Worm (Caenorhabditis elegans) whole organism, L1 larva: ENCODE results near the gene gcy-33.
A peak's percentile ranks its signal among the peaks of the same experiment; 100 is the strongest.
"Not testable (repeated sequence)": the region's sequence is repeated elsewhere in the genome, so short reads cannot be mapped to it uniquely, and the experiment has no call there.

Experiments used
- C04F5.9 ChIP-seq: sonication (generic microtip); optimal IDR thresholded peaks from 2 replicates; lab custom pipeline; 2016; ENCODE audit warnings: missing genetic modification characterization, missing compliant biosample characterization
- C34B4.2 ChIP-seq: sonication (generic microtip); optimal IDR thresholded peaks from 2 replicates; lab custom pipeline; 2017; ENCODE audit warnings: mild to moderate bottlenecking, missing genetic modification characterization, missing compliant biosample characterization
- alr-1 ChIP-seq: fragments of 200-800 bp; sonication (Bioruptor generic); optimal IDR thresholded peaks from 2 replicates; lab custom pipeline; 2018; ENCODE audit warnings: borderline replicate concordance, mild to moderate bottlenecking, missing genetic modification characterization, missing compliant biosample characterization
- blmp-1 ChIP-seq: fragments of 150-350 bp; optimal IDR thresholded peaks from 2 replicates; lab custom pipeline; 2014; ENCODE audit warnings: missing biosample characterization, missing genetic modification characterization
- ceh-8 ChIP-seq: fragments of 200-800 bp; sonication (Bioruptor generic); optimal IDR thresholded peaks from 2 replicates; lab custom pipeline; 2018; ENCODE audit warnings: mild to moderate bottlenecking, missing genetic modification characterization, moderate library complexity, missing compliant biosample characterization
- ceh-82 ChIP-seq, 3 experiments: fragments of 150-350 bp in 1 of 3; sonication (generic microtip) in 2 of 3; optimal IDR thresholded peaks; 2 replicates each; lab custom pipeline; 2014 to 2017; ENCODE audit warnings: missing biosample characterization in 3 of 3, missing genetic modification characterization in 3 of 3
- dsc-1 ChIP-seq: sonication (generic microtip); optimal IDR thresholded peaks from 2 replicates; lab custom pipeline; 2016; ENCODE audit warnings: mild to moderate bottlenecking, missing genetic modification characterization, missing compliant biosample characterization
- efl-1 ChIP-seq, 4 experiments: fragments of 150-350 bp; optimal IDR thresholded peaks in 3 of 4; peaks in 1 of 4; 1 replicate in 1 of 4; 2 replicates in 3 of 4; lab custom pipeline; 2014; ENCODE audit warnings: missing biosample characterization in 2 of 4, missing genetic modification characterization in 2 of 4, missing genetic modification reagents in 2 of 4
- elt-2 ChIP-seq: sonication (generic microtip); optimal IDR thresholded peaks from 2 replicates; lab custom pipeline; 2016; ENCODE audit warnings: missing genetic modification characterization, mild to moderate bottlenecking, inconsistent platforms, missing compliant biosample characterization, missing genetic modification reagents
- elt-3 ChIP-seq, 6 experiments: fragments of 150-350 bp in 1 of 6; sonication (generic microtip); optimal IDR thresholded peaks; 2 replicates each; lab custom pipeline; 2017 to 2018; ENCODE audit warnings: missing biosample characterization in 6 of 6, missing genetic modification characterization in 6 of 6, inconsistent platforms in 1 of 6
- fkh-10 ChIP-seq: sonication (generic microtip); optimal IDR thresholded peaks from 2 replicates; lab custom pipeline; 2017; ENCODE audit warnings: missing biosample characterization, missing genetic modification reagents, missing genetic modification characterization
- fkh-4 ChIP-seq: sonication (generic microtip); optimal IDR thresholded peaks from 2 replicates; lab custom pipeline; 2016; ENCODE audit warnings: missing compliant biosample characterization, missing genetic modification characterization, borderline replicate concordance
- fkh-8 ChIP-seq: sonication (generic microtip); optimal IDR thresholded peaks from 2 replicates; lab custom pipeline; 2016; ENCODE audit warnings: mild to moderate bottlenecking, missing genetic modification characterization, missing compliant biosample characterization
- grh-1 ChIP-seq: fragments of 200-800 bp; sonication (Bioruptor generic); IDR thresholded peaks from 2 replicates; pipeline ENCODE4 v1.3.6; 2022; ENCODE audit warnings: missing genetic modification reagents, missing genetic modification characterization, missing compliant biosample characterization
- hlh-17 ChIP-seq: fragments of 200-800 bp; sonication (Bioruptor generic); optimal IDR thresholded peaks from 2 replicates; lab custom pipeline; 2018; ENCODE audit warnings: missing genetic modification characterization, mild to moderate bottlenecking, missing compliant biosample characterization, moderate library complexity, borderline replicate concordance
- hlh-4 ChIP-seq: sonication (generic microtip); optimal IDR thresholded peaks from 2 replicates; lab custom pipeline; 2016; ENCODE audit warnings: mild to moderate bottlenecking, missing genetic modification characterization, missing compliant biosample characterization
- irx-1 ChIP-seq: sonication (generic microtip); optimal IDR thresholded peaks from 2 replicates; lab custom pipeline; 2016; ENCODE audit warnings: missing genetic modification characterization, missing compliant biosample characterization
- lin-14 ChIP-seq: fragments of 200-800 bp; sonication (Bioruptor generic); optimal IDR thresholded peaks from 2 replicates; lab custom pipeline; 2018; ENCODE audit warnings: mild to moderate bottlenecking, missing genetic modification characterization, moderate library complexity, missing compliant biosample characterization
- lin-15B ChIP-seq: fragments of 150-350 bp; sonication (generic microtip); optimal IDR thresholded peaks from 3 replicates; lab custom pipeline; 2014; ENCODE audit warnings: missing biosample characterization, missing genetic modification characterization
- lin-35 ChIP-seq, 2 experiments: fragments of 150-350 bp; optimal IDR thresholded peaks; 2 replicates each; lab custom pipeline; 2014; ENCODE audit warnings: missing biosample characterization in 2 of 2, missing genetic modification characterization in 2 of 2, missing genetic modification reagents in 2 of 2
- lsy-2 ChIP-seq, 2 experiments: fragments of 150-350 bp; optimal IDR thresholded peaks; 2 replicates each; lab custom pipeline; 2014; ENCODE audit warnings: missing biosample characterization in 2 of 2, missing genetic modification characterization in 2 of 2
- mab-9 ChIP-seq: fragments of 200-800 bp; sonication (Bioruptor generic); IDR thresholded peaks from 2 replicates; pipeline ENCODE4 v1.3.6; 2022; ENCODE audit warnings: missing genetic modification reagents, missing genetic modification characterization, missing compliant biosample characterization
- nhr-20 ChIP-seq: sonication (generic microtip); optimal IDR thresholded peaks from 2 replicates; lab custom pipeline; 2016; ENCODE audit warnings: mild to moderate bottlenecking, missing genetic modification characterization, missing compliant biosample characterization
- nhr-47 ChIP-seq: sonication (generic microtip); optimal IDR thresholded peaks from 2 replicates; lab custom pipeline; 2016; ENCODE audit warnings: mild to moderate bottlenecking, missing genetic modification characterization, moderate library complexity, missing compliant biosample characterization
- nhr-77 ChIP-seq: fragments of 150-350 bp; optimal IDR thresholded peaks from 2 replicates; lab custom pipeline; 2014; ENCODE audit warnings: missing biosample characterization, missing genetic modification characterization
- nhr-84 ChIP-seq: sonication (generic microtip); optimal IDR thresholded peaks from 2 replicates; lab custom pipeline; 2017; ENCODE audit warnings: missing biosample characterization, missing genetic modification characterization
- nhr-85 ChIP-seq: sonication (generic microtip); peaks from one replicate; lab custom pipeline; 2016; ENCODE audit warnings: missing genetic modification characterization, inconsistent platforms, missing compliant biosample characterization
- pax-3 ChIP-seq: fragments of 200-800 bp; sonication (Bioruptor generic); optimal IDR thresholded peaks from 2 replicates; lab custom pipeline; 2018; ENCODE audit warnings: mild to moderate bottlenecking, missing genetic modification characterization, moderate library complexity, missing compliant biosample characterization
- pqm-1 ChIP-seq: sonication (generic microtip); optimal IDR thresholded peaks from 3 replicates; lab custom pipeline; 2017; ENCODE audit warnings: missing biosample characterization, missing genetic modification characterization
- rnt-1 ChIP-seq: sonication (generic microtip); optimal IDR thresholded peaks from 2 replicates; lab custom pipeline; 2016; ENCODE audit warnings: mild to moderate bottlenecking, missing genetic modification characterization, moderate library complexity, missing compliant biosample characterization
- skn-1 ChIP-seq: fragments of 150-350 bp; optimal IDR thresholded peaks from 2 replicates; lab custom pipeline; 2014; ENCODE audit warnings: missing biosample characterization, missing genetic modification characterization
- snpc-4 ChIP-seq: fragments of 150-350 bp; optimal IDR thresholded peaks from 2 replicates; lab custom pipeline; 2014; ENCODE audit warnings: missing biosample characterization, missing genetic modification characterization
- snu-23 ChIP-seq: sonication (generic microtip); optimal IDR thresholded peaks from 2 replicates; lab custom pipeline; 2016; ENCODE audit warnings: missing genetic modification characterization, missing compliant biosample characterization
- sptf-1 ChIP-seq: fragments of 150-350 bp; optimal IDR thresholded peaks from 2 replicates; lab custom pipeline; 2014; ENCODE audit warnings: missing biosample characterization, missing genetic modification characterization
- sup-37 ChIP-seq: fragments of 200-800 bp; sonication (Bioruptor generic); optimal IDR thresholded peaks from 2 replicates; lab custom pipeline; 2018; ENCODE audit warnings: mild to moderate bottlenecking, missing genetic modification characterization, missing compliant biosample characterization
- tbx-2 ChIP-seq: sonication (generic microtip); optimal IDR thresholded peaks from 2 replicates; lab custom pipeline; 2016; ENCODE audit warnings: missing genetic modification characterization, missing compliant biosample characterization
- unc-30 ChIP-seq: sonication (generic microtip); optimal IDR thresholded peaks from 2 replicates; lab custom pipeline; 2017; ENCODE audit warnings: missing biosample characterization, missing genetic modification characterization
- unc-62 ChIP-seq: fragments of 150-350 bp; optimal IDR thresholded peaks from 2 replicates; lab custom pipeline; 2014; ENCODE audit warnings: missing biosample characterization, missing genetic modification reagents, missing genetic modification characterization
- unc-86 ChIP-seq: sonication (generic microtip); optimal IDR thresholded peaks from 2 replicates; lab custom pipeline; 2016; ENCODE audit warnings: missing genetic modification characterization, missing compliant biosample characterization
- unc-98 ChIP-seq: fragments of 200-800 bp; sonication (Bioruptor generic); IDR thresholded peaks from 2 replicates; pipeline ENCODE4 v1.3.6; 2022; ENCODE audit warnings: missing genetic modification characterization, missing compliant biosample characterization
- vab-15 ChIP-seq: sonication (generic microtip); optimal IDR thresholded peaks from 2 replicates; lab custom pipeline; 2017; ENCODE audit warnings: missing genotype, mild to moderate bottlenecking, missing genetic modification characterization, missing compliant biosample characterization
- zip-4 ChIP-seq: fragments of 200-800 bp; sonication (Bioruptor generic); optimal IDR thresholded peaks from 2 replicates; lab custom pipeline; 2018; ENCODE audit warnings: mild to moderate bottlenecking, missing genetic modification characterization, moderate library complexity, missing compliant biosample characterization
- ztf-11 ChIP-seq, 2 experiments: sonication (generic microtip); optimal IDR thresholded peaks; 2 replicates each; lab custom pipeline; 2016 to 2017; ENCODE audit warnings: missing genetic modification characterization in 2 of 2, missing biosample characterization in 1 of 2, missing compliant biosample characterization in 1 of 2
- ztf-4 ChIP-seq: fragments of 150-350 bp; optimal IDR thresholded peaks from 2 replicates; lab custom pipeline; 2014; ENCODE audit warnings: missing biosample characterization, missing genetic modification characterization

gcy-33 gene

DNA sequence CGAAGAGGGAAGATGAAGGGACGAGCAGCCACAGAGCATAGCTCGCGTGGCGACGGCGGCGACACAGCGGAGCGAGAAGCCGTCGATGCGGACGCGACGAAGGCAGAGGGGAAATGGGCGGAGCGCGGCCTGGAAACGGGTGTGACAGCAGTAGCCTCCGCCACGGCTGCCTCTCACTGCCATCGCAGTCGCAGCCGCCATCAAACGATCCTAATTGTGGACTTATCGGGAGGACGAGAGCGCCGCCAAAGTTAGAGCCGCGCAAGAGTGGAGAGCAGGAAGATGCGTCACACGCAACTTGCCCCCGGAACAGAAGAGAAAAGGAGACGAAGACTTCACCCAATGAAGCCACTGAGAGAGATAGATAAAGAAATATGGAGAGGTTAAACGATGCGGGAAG lies 22.7 kb upstream of the gcy-33 start (continued):
- no peak for TF ChIP-seq lin-15B (tag; lab: Kevin White, UChicago)
- TF ChIP-seq fkh-8 (tag; lab: Kevin White, UChicago) = peak; percentile 70
- TF ChIP-seq lin-14 (GFP tag; lab: Kevin White, UChicago) = peak; percentile 88
- peak in 1 of 2 experiments; percentile 3 for TF ChIP-seq lsy-2 (tag; optimal IDR thresholded peaks at IDR 0.05; lab: Kevin White, UChicago)
- no peak for TF ChIP-seq hlh-17
- TF ChIP-seq mab-9 (GFP tag; lab: Robert Waterston, UW) = no peak
- TF ChIP-seq unc-86 (tag; lab: Kevin White, UChicago) = peak; percentile 67
- TF ChIP-seq irx-1 (tag; lab: Kevin White, UChicago) = peak; percentile 26
- TF ChIP-seq nhr-84 (tag; lab: Kevin White, UChicago) = no peak
- no peak for TF ChIP-seq fkh-4
- peak; percentile 71 for TF ChIP-seq fkh-10 (GFP tag; lab: Kevin White, UChicago)
- TF ChIP-seq blmp-1 (tag; lab: Kevin White, UChicago) = no peak
- TF ChIP-seq tbx-2 = peak; percentile 53

DNA sequence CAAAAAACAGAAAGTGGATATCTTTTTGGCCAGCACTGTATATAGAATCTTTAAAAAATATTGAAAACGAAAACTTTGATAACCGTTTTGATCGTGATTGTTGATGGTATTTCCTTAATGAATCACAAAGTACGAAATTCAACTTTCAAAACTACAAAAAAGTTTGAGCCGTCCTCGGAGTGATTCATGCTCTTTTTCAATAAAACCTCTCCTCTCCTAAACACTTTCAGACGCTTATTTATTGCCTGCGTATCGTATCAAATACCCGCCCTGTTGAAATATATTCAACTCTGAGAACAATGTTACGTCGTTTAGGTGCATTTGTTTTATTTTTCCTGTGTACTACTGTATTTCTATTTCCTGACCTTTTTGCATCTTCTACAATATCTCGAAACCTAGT lies 19.3 kb upstream of the gcy-33 start:
- no peak for TF ChIP-seq alr-1
- TF ChIP-seq, all 84 proteins: peak for 0

DNA sequence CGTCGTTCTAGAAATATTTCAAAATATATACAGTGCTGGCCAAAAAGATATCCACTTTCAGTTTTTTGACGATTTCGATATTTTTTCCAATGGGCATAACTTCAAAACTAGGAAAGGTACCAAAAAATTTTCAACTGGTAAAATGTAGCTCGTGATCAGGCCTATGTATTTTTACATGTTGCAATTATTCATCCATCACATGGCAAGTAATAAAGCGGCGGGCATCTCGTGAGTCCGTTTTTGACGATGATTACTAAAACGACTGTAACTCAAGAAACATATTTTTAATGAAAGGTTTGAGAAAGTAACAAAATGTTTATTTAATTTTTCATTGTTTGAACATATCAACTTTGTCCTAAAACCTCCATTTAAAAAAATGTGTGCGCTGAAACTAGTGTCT lies 18.4 kb upstream of the gcy-33 start, which contains the start of gene F10C2.3:
Gene F10C2.3, plus strand, starts transcription at position 301 of the 400 bp plus-strand sequence.
- TF ChIP-seq sptf-1; alr-1; rnt-1 (tag; lab: Kevin White, UChicago): not testable (repeated sequence)

DNA sequence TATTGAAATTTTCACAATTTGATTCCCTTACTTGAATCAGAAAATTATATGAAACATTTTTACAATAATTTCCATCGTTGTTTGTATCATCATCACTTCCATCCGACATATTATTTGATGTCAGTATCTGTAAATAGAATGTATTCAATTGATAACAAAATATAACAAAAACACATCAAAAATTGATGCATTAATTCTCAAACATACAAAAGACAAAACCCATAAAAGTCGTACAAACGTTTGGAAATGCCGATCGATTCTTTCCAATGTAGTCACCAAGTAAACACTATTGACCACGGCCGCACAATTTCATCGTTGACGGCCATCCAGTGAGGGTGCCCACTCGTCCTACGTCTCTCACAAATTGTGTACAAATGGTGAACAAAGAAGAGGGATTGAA lies 11.7 kb upstream of the gcy-33 start, which contains the start of gene add-2:
Gene add-2, minus strand, starts transcription at position 109 of the 400 bp plus-strand sequence.
- TF ChIP-seq elt-2 (tag; lab: Kevin White, UChicago) = peak; percentile 55
- no peak for TF ChIP-seq sup-37 (GFP tag; lab: Kevin White, UChicago)

DNA sequence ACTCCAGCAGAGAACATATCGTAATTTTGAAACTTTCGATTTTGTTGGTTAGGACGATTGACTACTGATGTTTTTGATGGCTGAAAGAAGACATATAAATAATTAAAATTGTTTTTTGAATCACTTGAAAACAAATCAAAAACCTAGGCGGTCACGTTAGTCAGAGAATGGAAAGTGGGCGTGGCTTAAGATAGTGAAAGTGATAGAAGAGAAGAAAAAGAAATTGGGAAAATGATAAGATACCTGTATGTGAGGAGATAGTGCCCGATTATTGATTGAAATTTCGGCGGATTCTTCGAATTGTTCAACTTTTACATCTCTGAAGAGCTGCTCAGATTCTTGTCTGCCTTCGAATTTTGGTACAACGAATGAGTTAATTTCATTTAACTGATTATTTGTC lies 10.1 kb upstream of the gcy-33 start:
- TF ChIP-seq unc-30 (tag; lab: Kevin White, UChicago) (no peak), ceh-82 (tag; optimal IDR thresholded peaks at IDR 0.05; lab: Kevin White, UChicago) (no peak), dsc-1 (tag; lab: Kevin White, UChicago) (no peak), lin-15B (tag; lab: Kevin White, UChicago) (no peak), snpc-4 (tag; lab: Kevin White, UChicago) (no peak), nhr-20 (tag; lab: Kevin White, UChicago) (peak; percentile 14), lin-35 (GFP tag; optimal IDR thresholded peaks at IDR 0.05; lab: Kevin White, UChicago) (peak in 1 of 2 experiments; percentile 2), mab-9 (GFP tag; lab: Robert Waterston, UW) (no peak), nhr-85 (tag; lab: Kevin White, UChicago) (peak; percentile 53), hlh-4 (tag; lab: Kevin White, UChicago) (no peak), nhr-77 (tag; lab: Kevin White, UChicago) (no peak), pax-3 (tag; lab: Kevin White, UChicago) (no peak), elt-3 (tag; optimal IDR thresholded peaks at IDR 0.05; lab: Kevin White, UChicago) (peak in 5 of 6 experiments; percentile 49 to 94 (median 71)), ceh-8 (GFP tag; lab: Kevin White, UChicago) (no peak), vab-15 (tag; lab: Kevin White, UChicago) (no peak), pqm-1 (tag; lab: Kevin White, UChicago) (no peak), C34B4.2 (tag; lab: Kevin White, UChicago) (no peak), skn-1 (no peak), fkh-4 (no peak), unc-62 (GFP tag; lab: Kevin White, UChicago) (no peak), blmp-1 (tag; lab: Kevin White, UChicago) (peak; percentile 97), sup-37 (GFP tag; lab: Kevin White, UChicago) (no peak), nhr-47 (no peak), C04F5.9 (tag; lab: Kevin White, UChicago) (no peak), lin-14 (GFP tag; lab: Kevin White, UChicago) (peak; percentile 11), ztf-11 (tag; optimal IDR thresholded peaks at IDR 0.05; lab: Kevin White, UChicago) (no peak), grh-1 (GFP tag; lab: Robert Waterston, UW) (no peak), ztf-4 (tag; lab: Kevin White, UChicago) (no peak), efl-1 (optimal IDR thresholded peaks at IDR 0.05; lab: Kevin White, UChicago) (no peak), efl-1 (GFP tag; optimal IDR thresholded peaks at IDR 0.05 in 1 of 2; lab: Kevin White, UChicago) (peak in 1 of 2 experiments; percentile 86), zip-4 (GFP tag; lab: Kevin White, UChicago) (no peak), unc-98 (GFP tag; lab: Robert Waterston, UW) (no peak), snu-23 (peak; percentile 10)
